Worm (Caenorhabditis elegans): ENCODE measurements around the gene ZK1098.9.

Gene ZK1098.9

DNA sequence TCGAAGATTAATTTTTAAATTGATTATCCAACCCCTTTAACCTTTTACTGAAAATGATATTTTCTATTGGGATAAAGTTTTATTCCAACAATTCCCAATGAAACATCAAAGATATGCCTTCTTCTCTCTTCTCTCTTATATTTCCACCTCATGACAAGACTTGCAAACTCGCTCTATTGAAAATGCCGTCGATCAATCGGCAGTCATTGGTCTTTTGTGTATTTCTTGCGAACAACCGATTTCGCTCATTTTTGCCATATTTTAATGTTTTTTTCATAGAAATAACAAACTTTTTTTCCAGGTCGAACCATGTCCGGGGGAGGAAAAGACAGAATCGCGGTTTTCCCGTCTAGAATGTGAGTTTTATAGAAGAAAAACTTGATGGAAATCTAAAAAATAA, 36.4 kb upstream of the ZK1098.9 start, which contains the start of gene vha-14 (continued):
- no peak for TF ChIP-seq mef-2 (tag; optimal IDR thresholded peaks at IDR 0.05)
- TF ChIP-seq efl-3 (GFP tag; optimal IDR thresholded peaks at IDR 0.05): no peak
- TF ChIP-seq lin-15B (tag; optimal IDR thresholded peaks at IDR 0.05): peak; percentile 49
- TF ChIP-seq aha-1 (tag; optimal IDR thresholded peaks at IDR 0.05): no peak
- TF ChIP-seq Y116A8C.19 (tag; optimal IDR thresholded peaks at IDR 0.05; ENCODE audit: borderline replicate concordance): no peak
- TF ChIP-seq hlh-17 (GFP tag; optimal IDR thresholded peaks at IDR 0.05; ENCODE audit: borderline replicate concordance): no peak
- no peak for TF ChIP-seq lin-13 (GFP tag; optimal IDR thresholded peaks at IDR 0.05)
- TF ChIP-seq dpl-1 (GFP tag; optimal IDR thresholded peaks at IDR 0.05): peak; percentile 1 to 69 (median 31)
- no peak for TF ChIP-seq tbx-2 (tag; optimal IDR thresholded peaks at IDR 0.05)
- peak; percentile 26 for TF ChIP-seq nhr-20 (tag; optimal IDR thresholded peaks at IDR 0.05)
- TF ChIP-seq ets-5 (GFP tag; IDR thresholded peaks at IDR 0.05): no peak
- TF ChIP-seq elt-3 (tag; optimal IDR thresholded peaks at IDR 0.05): no peak
- no peak for TF ChIP-seq mdl-1 (tag; optimal IDR thresholded peaks at IDR 0.05)
- no peak for TF ChIP-seq nhr-11 (tag; optimal IDR thresholded peaks at IDR 0.05)
- TF ChIP-seq isw-1 (GFP tag; IDR thresholded peaks at IDR 0.05): no peak
- no peak for TF ChIP-seq sptf-1 (tag; optimal IDR thresholded peaks at IDR 0.05)
- no peak for TF ChIP-seq unc-62 (GFP tag; optimal IDR thresholded peaks at IDR 0.05)
- TF ChIP-seq ztf-4 (tag; optimal IDR thresholded peaks at IDR 0.05): no peak
- TF ChIP-seq grh-1 (GFP tag; IDR thresholded peaks at IDR 0.05): no peak
- no peak for TF ChIP-seq C04F5.9 (tag; optimal IDR thresholded peaks at IDR 0.05)
- no peak for TF ChIP-seq ceh-8 (GFP tag; optimal IDR thresholded peaks at IDR 0.05)
- no peak for TF ChIP-seq unc-30 (tag; optimal IDR thresholded peaks at IDR 0.05)
- TF ChIP-seq pag-3 (tag; optimal IDR thresholded peaks at IDR 0.05; ENCODE audit: borderline replicate concordance, insufficient read depth): peak; percentile 27

ce11 chrIII:9509764-9510370, 34.4 kb upstream of the ZK1098.9 start:
- peak; percentile 51 for TF ChIP-seq snu-23 (GFP tag; optimal IDR thresholded peaks at IDR 0.05)
- TF ChIP-seq nhr-71 (tag; optimal IDR thresholded peaks at IDR 0.05): peak; percentile 55
- TF ChIP-seq ztf-4 (tag; optimal IDR thresholded peaks at IDR 0.05): peak; percentile 51
- peak; percentile 57 for TF ChIP-seq aly-2 (tag; optimal IDR thresholded peaks at IDR 0.05)
- no peak for TF ChIP-seq zip-4 (GFP tag; optimal IDR thresholded peaks at IDR 0.05)
- peak; percentile 7 for TF ChIP-seq rnt-1 (tag; optimal IDR thresholded peaks at IDR 0.05)
- peak; percentile 2 to 9 for TF ChIP-seq efl-1 (optimal IDR thresholded peaks at IDR 0.05)
- peak in 1 of 2 experiments; percentile 91 for TF ChIP-seq efl-1 (GFP tag; optimal IDR thresholded peaks at IDR 0.05 in 1 of 2)
- peak; percentile 25 for TF ChIP-seq lin-14 (GFP tag; optimal IDR thresholded peaks at IDR 0.05)
- TF ChIP-seq lin-35 (GFP tag; optimal IDR thresholded peaks at IDR 0.05): peak in 1 of 2 experiments; percentile 27
- peak; percentile 56 for TF ChIP-seq ama-1 (optimal IDR thresholded peaks at IDR 0.05)
- peak; percentile 2 to 43 for TF ChIP-seq lsy-2 (tag; optimal IDR thresholded peaks at IDR 0.05)
- peak; percentile 14 for TF ChIP-seq nhr-20 (tag; optimal IDR thresholded peaks at IDR 0.05)
- TF ChIP-seq fkh-10 (GFP tag; optimal IDR thresholded peaks at IDR 0.05): peak; percentile 36
- peak; percentile 17 for TF ChIP-seq lin-13 (GFP tag; optimal IDR thresholded peaks at IDR 0.05)
- TF ChIP-seq ceh-90 (tag; optimal IDR thresholded peaks at IDR 0.05): no peak
- TF ChIP-seq hlh-4 (tag; optimal IDR thresholded peaks at IDR 0.05): no peak
- no peak for TF ChIP-seq C04F5.9 (tag; optimal IDR thresholded peaks at IDR 0.05)

DNA sequence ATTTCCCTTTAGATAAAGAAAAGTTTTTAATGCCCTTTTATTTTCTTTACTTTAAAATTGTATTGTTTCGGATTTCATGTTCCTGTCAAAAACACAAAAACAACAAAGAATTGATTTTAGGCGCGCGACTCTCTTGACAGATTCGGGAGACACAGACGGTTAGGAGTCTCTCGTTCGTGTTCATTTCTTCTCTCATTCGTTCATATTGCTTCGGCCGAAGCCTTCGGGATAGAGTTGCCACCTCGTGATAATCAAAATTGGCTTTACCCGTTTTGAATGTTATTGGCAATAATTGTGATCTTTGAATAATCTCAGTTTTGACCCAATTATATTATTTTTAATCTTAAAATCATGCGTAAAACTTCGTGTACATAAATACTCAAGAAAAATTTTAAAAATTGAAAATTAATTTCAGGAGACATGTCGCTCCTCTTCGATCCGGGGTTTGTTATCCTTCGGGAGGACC, 33.1 kb upstream of the ZK1098.9 start, which contains the start of gene F55H2.5:
F55H2.5 (plus strand) TSS at position 416 of the 466 bp plus-strand sequence.
- TF ChIP-seq nhr-90 (tag; optimal IDR thresholded peaks at IDR 0.05; ENCODE audit: poor library complexity): no peak
- TF ChIP-seq aly-2 (tag; optimal IDR thresholded peaks at IDR 0.05): no peak
- no peak for TF ChIP-seq nhr-71 (tag; optimal IDR thresholded peaks at IDR 0.05)
- no peak for TF ChIP-seq unc-98 (GFP tag; IDR thresholded peaks at IDR 0.05)
- no peak for TF ChIP-seq C04F5.9 (tag; optimal IDR thresholded peaks at IDR 0.05)
- TF ChIP-seq ceh-82 (tag; optimal IDR thresholded peaks at IDR 0.05): no peak
- no peak for TF ChIP-seq grh-1 (GFP tag; IDR thresholded peaks at IDR 0.05)
- no peak for TF ChIP-seq pax-3 (tag; optimal IDR thresholded peaks at IDR 0.05)
- TF ChIP-seq lin-15B (tag; optimal IDR thresholded peaks at IDR 0.05): no peak
- TF ChIP-seq efl-1 (optimal IDR thresholded peaks at IDR 0.05): no peak
- TF ChIP-seq efl-1 (GFP tag; optimal IDR thresholded peaks at IDR 0.05 in 1 of 2): no peak
- no peak for TF ChIP-seq snpc-4 (tag; optimal IDR thresholded peaks at IDR 0.05)
